Worm (Caenorhabditis elegans): Measurements from ENCODE around the gene cth-2.

Gene cth-2

DNA sequence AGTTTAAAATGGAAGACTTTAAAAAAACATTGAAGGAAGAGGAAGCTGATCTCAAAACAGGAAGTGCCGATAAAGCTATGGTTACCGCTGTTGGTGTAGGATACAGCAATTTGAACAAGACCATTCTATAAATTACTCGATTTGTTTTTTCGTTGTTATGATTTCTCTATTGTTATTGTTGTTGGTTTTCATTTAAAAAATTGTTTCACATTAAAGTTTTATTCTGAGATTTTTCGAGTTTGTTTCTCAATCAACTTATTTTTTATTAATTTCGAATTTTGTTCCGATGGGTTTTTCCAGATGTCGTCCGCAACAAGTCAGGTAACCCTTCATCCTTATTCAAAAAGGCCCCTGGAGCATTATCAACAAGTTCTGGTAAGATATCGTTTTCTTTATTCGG, 6.0 kb downstream of the cth-2 start, which contains the start of gene ZK1127.12:
Gene ZK1127.12, plus strand, starts transcription at position 301 of the 400 bp plus-strand sequence.
- no peak for TF ChIP-seq W03F9.2 (tag; optimal IDR thresholded peaks at IDR 0.05)
- TF ChIP-seq dao-5 (tag; optimal IDR thresholded peaks at IDR 0.05): no peak
- TF ChIP-seq him-1 (tag; optimal IDR thresholded peaks at IDR 0.05): no peak

DNA sequence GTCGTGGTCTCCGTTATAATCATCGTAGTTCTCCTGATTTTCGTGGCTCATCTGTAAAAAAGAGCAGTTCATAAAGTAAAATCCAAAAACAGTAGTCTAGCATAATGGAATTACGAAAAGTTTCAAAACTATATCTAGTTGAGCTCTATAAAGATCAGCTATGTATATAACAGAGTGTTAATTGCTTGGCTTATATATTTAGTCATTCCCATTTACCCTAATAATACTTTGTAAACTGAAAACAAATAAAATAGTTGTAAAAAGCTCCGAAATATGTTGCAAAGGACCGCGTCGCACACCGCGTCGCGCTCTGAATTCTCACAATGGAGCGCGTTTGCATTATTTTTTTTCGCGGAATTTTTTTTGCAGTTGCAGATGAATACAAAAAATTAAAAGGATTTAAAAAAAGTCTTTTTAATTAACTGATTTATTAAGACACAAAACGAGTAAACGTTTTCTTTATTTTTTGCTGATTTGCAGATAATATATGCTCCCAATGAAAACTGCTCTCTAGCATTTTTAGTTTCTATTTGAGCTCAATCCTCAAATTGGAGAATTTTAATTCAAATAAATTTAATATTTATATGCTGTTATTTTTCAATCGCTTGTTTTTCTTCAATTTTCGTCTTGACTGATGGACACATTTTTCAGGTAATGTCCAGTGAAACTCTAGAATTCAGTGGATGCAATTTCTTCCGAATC, 7.6 kb downstream of the cth-2 start, which contains the start of the genes tcer-1 and ZK1127.5:
Gene tcer-1, minus strand, starts transcription at position 51 of the 702 bp plus-strand sequence.
Gene ZK1127.5, plus strand, starts transcription at position 652 of the 702 bp plus-strand sequence.
- TF ChIP-seq dao-5 (tag; optimal IDR thresholded peaks at IDR 0.05) (no peak), W03F9.2 (tag; optimal IDR thresholded peaks at IDR 0.05) (peak; percentile 74), him-1 (tag; optimal IDR thresholded peaks at IDR 0.05) (no peak)

DNA sequence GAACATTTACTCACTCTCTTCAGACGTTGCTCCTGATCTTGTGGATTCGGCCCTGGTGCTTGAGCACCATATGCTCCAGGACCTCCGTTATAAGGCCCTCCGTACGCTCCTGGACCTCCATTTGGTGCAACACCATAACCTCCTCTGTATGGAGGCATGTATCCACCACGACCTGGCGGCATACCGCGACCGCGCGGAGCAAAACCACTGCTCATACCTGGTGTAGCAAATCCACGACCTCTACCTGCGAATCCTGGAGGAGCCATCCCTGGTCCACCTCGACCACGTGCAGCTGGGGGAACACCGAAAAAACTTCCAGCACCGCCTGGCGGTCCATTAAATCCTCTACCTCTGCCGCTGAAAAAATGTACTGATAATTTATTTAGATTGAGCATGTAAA, 8.3 kb downstream of the cth-2 start:
- TF ChIP-seq him-1 (tag; optimal IDR thresholded peaks at IDR 0.05) (no peak), dao-5 (tag; optimal IDR thresholded peaks at IDR 0.05) (no peak), W03F9.2 (tag; optimal IDR thresholded peaks at IDR 0.05) (no peak)

DNA sequence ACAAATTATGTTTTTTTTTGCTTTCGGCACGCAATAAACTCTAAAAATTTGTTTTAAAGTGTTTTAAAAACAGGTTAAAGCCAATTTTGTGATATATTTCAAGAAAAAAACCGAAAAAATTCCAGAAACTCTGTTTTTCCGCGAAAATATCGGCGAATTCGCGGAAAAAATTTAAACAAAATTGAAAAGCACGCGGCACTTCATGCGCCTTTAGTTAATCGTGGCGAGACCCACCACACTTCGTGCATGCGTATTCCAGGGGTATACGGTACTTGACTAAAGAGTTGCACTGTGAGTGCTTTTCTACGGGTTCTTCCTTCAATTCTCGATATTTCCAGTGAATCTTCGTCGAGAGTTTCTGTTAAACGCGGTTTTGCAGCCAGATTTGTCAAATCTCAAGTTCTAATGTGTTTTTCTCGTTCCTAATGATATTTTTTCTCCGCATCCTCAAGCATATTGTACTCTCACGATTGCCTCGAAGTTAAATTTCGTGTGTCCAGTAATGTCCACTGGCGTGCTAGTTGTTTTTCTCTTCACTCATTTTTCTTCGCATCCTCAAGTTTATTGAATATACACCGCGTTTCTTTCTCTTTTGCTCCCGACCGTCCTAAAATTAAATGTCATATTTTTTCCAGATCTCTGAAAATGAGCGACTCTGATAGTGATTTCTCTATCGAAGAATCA, 20.0 kb downstream of the cth-2 start, which contains the start of gene cin-4:
Gene cin-4, plus strand, starts transcription at position 634 of the 684 bp plus-strand sequence.
- TF ChIP-seq him-1 (tag; optimal IDR thresholded peaks at IDR 0.05) (no peak), W03F9.2 (tag; optimal IDR thresholded peaks at IDR 0.05) (no peak), dao-5 (tag; optimal IDR thresholded peaks at IDR 0.05) (no peak)

DNA sequence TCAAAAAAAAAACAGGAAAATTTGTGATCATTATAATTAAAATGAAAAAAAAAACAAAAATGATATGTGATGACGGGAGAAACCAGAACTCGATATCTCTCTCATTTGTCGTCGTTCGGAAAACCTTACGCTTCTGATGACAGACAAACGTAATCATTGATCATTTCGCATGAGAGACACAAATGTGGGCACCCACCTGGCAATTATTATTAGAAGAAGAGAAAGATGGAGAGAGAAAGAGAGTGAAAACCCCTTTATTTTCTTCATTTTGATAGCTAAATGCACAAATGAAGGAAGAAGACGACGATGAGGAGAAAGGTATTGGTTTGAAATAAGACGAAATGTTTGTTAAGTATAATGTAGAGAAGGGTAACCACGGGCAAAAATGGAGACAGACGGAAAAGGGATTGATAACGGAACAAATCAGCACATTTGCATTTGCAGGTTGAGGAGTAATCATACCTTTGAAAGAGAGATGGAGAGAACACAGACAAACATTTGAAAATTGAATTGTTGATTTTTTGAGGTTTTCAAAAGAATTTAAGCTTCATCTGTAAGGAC, 26.5 kb downstream of the cth-2 start:
- TF ChIP-seq him-1 (tag; optimal IDR thresholded peaks at IDR 0.05): no peak
- no peak for TF ChIP-seq dao-5 (tag; optimal IDR thresholded peaks at IDR 0.05)
- TF ChIP-seq W03F9.2 (tag; optimal IDR thresholded peaks at IDR 0.05): no peak

DNA sequence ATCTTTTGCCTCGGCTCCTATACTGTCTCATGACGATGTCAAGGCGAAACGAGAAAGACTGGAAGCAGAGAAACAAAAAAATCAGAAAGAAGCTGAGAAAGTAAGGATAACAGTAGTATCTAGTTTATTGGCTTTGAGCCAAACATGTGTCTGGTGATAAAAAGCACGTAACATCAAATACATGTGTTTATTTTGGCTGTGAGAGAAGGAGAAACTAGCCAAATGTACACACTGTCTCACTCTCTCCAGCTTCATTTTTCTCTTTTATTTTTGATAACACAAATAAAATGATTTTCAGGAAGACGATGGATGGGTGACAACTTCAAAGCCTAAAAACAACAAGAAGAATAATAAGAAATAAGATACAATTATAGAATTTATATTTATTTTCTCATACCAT, 28.2 kb downstream of the cth-2 start:
- TF ChIP-seq W03F9.2 (tag; optimal IDR thresholded peaks at IDR 0.05) (no peak), him-1 (tag; optimal IDR thresholded peaks at IDR 0.05) (no peak), dao-5 (tag; optimal IDR thresholded peaks at IDR 0.05) (no peak)

DNA sequence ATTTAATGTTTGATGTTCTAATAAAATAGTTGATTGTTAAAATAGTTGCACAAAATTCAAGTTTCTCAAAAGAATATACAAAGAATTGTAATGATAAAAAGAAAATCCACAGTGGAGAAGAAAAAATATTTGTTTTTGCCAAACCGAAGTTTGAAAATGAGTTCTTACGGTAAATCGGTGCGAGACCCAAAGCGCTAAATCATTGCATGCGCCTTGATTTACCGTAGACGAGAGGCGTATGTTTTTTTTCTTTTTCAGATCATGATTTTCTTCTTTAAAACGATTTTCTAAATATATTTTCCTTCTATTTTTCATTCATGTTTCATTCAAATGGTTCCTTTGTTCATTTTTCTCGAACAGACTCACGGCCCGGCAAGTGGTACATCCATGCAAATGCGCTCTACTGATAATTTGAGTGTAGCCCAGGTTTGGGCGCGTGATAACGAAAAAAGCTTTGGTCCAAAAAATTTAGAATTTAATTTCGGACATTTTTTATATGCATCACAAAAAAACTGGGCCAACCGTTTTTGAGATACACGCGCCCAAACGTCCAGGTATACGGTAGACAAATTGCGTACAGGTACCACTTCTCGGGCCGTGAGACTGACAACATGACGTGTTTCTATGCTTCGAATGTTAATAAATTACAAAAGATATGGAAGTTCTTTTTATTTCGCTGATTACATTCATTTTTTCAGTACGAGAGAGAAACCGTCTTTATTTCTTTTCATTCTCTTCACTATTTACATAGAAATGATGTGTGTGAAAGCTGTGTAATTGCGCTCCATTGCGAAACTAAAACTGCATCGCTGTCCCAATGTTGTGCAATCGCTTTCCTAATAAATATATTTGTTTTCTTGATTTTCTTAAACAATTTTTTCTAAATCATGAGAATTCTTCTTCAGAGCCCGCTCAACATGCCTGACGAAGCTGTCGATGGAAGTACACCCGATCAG, 32.6 kb downstream of the cth-2 start, which contains the start of gene znf-598:
Gene znf-598, plus strand, starts transcription at position 906 of the 956 bp plus-strand sequence.
- TF ChIP-seq W03F9.2 (tag; optimal IDR thresholded peaks at IDR 0.05) (peak; percentile 28), dao-5 (tag; optimal IDR thresholded peaks at IDR 0.05) (no peak)

DNA sequence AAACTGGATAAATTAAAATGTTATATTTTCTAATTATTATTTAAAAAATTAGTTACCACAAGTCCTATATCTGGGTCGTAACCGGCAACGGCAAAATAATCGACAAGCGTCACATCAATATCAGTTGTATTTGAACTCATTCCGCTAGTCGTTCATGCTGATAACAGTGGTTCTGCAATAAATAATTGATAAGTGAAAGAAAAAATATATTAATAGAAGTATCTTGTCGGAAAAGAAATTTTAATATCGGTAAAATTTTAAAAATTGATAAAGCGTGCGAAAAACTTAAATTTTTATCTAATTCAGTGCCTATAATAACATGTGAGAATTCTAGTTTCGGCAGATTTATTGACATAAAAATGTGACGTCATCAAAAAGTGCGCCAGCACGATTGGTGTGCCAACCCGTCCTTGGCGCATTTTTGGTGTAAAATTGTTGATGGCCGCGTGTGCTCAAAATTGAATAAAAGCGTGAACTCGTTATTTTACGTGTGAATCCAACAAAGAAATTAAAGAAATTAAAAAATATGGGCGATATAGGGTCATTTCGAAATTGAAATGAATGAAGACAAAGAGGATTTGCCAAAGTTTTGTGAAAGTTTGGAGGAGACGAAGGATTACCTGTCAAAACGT, 35.3 kb downstream of the cth-2 start, which contains the start of the genes lst-6 and lst-5:
Gene lst-6, minus strand, starts transcription at position 140 of the 632 bp plus-strand sequence.
Gene lst-5, plus strand, starts transcription at position 544 of the 632 bp plus-strand sequence.
- TF ChIP-seq dao-5 (tag; optimal IDR thresholded peaks at IDR 0.05): no peak
- TF ChIP-seq him-1 (tag; optimal IDR thresholded peaks at IDR 0.05): no peak
- TF ChIP-seq W03F9.2 (tag; optimal IDR thresholded peaks at IDR 0.05): no peak

DNA sequence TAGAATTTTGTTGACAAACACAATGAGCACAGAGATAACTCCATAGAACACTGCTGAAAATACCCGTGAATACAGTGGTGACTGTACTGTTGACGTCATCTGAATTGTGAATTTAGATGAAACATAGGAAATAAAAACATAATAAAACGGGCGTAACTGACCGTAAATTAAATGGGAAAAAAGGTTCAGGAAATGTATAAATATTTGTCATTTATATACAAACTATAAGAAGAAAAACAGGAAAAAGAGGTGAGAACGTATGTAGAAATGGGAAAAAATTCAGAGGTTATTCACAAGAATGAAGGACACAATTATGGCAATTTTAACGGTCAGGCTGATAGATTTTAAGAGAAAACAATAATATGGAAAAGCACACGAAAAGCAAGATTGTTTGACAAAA, 45.2 kb downstream of the cth-2 start, which contains the start of gene sqv-7:
Gene sqv-7, minus strand, starts transcription at position 101 of the 400 bp plus-strand sequence.
- TF ChIP-seq him-1 (tag; optimal IDR thresholded peaks at IDR 0.05) (no peak), dao-5 (tag; optimal IDR thresholded peaks at IDR 0.05) (no peak), W03F9.2 (tag; optimal IDR thresholded peaks at IDR 0.05) (no peak)
